Worm (Caenorhabditis elegans) whole organism, L3 larva: ENCODE data around the gene nfm-1.

Experiments used
- R02D3.7 ChIP-seq: fragments of 150-350 bp; optimal IDR thresholded peaks from 2 replicates; lab custom pipeline; 2014; ENCODE audit warnings: missing biosample characterization, missing genetic modification characterization
- ZK546.5 ChIP-seq: sonication (generic microtip); optimal IDR thresholded peaks from 2 replicates; lab custom pipeline; 2017; ENCODE audit warnings: missing biosample characterization, missing genetic modification characterization
- aly-2 ChIP-seq: fragments of 150-350 bp; optimal IDR thresholded peaks from 2 replicates; lab custom pipeline; 2014; ENCODE audit warnings: missing biosample characterization, missing genetic modification characterization
- ama-1 ChIP-seq: fragments of 150-350 bp; optimal IDR thresholded peaks from 2 replicates; lab custom pipeline; 2018
- ceh-16 ChIP-seq: sonication (generic microtip); optimal IDR thresholded peaks from 2 replicates; lab custom pipeline; 2017; ENCODE audit warnings: missing biosample characterization, missing genetic modification characterization
- ceh-28 ChIP-seq: fragments of 150-350 bp; optimal IDR thresholded peaks from 2 replicates; lab custom pipeline; 2014; ENCODE audit warnings: missing biosample characterization, missing genetic modification reagents, missing genetic modification characterization
- ceh-82 ChIP-seq: fragments of 150-350 bp; optimal IDR thresholded peaks from 2 replicates; lab custom pipeline; 2014; ENCODE audit warnings: missing biosample characterization, missing genetic modification characterization
- ceh-9 ChIP-seq: sonication (generic microtip); optimal IDR thresholded peaks from 2 replicates; lab custom pipeline; 2018; ENCODE audit warnings: missing biosample characterization, missing genetic modification characterization
- daf-12 ChIP-seq: fragments of 150-350 bp; optimal IDR thresholded peaks from 2 replicates; lab custom pipeline; 2014; ENCODE audit warnings: missing biosample characterization, missing genetic modification reagents, missing genetic modification characterization
- egl-27 ChIP-seq: sonication (generic microtip); optimal IDR thresholded peaks from 4 replicates; lab custom pipeline; 2017; ENCODE audit warnings: missing biosample characterization, missing genetic modification reagents, missing genetic modification characterization
- egl-5 ChIP-seq: fragments of 150-350 bp; optimal IDR thresholded peaks from 2 replicates; lab custom pipeline; 2017; ENCODE audit warnings: missing biosample characterization, missing genetic modification reagents, missing genetic modification characterization, inconsistent platforms
- elt-1 ChIP-seq: fragments of 150-350 bp; optimal IDR thresholded peaks from 2 replicates; lab custom pipeline; 2014; ENCODE audit warnings: missing biosample characterization, missing genetic modification characterization
- elt-2 ChIP-seq: sonication (generic microtip); optimal IDR thresholded peaks from 2 replicates; lab custom pipeline; 2016; ENCODE audit warnings: missing genetic modification reagents, mild to moderate bottlenecking, missing genetic modification characterization, missing compliant biosample characterization
- elt-3 ChIP-seq, 3 experiments: fragments of 150-350 bp in 1 of 3; sonication (generic microtip) in 2 of 3; optimal IDR thresholded peaks; 2 replicates in 2 of 3; 4 replicates in 1 of 3; lab custom pipeline; 2014 to 2017; ENCODE audit warnings: missing biosample characterization in 3 of 3, missing genetic modification characterization in 3 of 3
- eor-1 ChIP-seq, 2 experiments: fragments of 150-350 bp; optimal IDR thresholded peaks; 2 replicates each; lab custom pipeline; 2014 to 2018; ENCODE audit warnings: missing biosample characterization in 2 of 2, missing genetic modification characterization in 2 of 2
- fkh-10 ChIP-seq: sonication (generic microtip); optimal IDR thresholded peaks from 2 replicates; lab custom pipeline; 2017; ENCODE audit warnings: missing biosample characterization, missing genetic modification reagents, missing genetic modification characterization
- fkh-2 ChIP-seq: fragments of 150-350 bp; optimal IDR thresholded peaks from 2 replicates; lab custom pipeline; 2014; ENCODE audit warnings: missing biosample characterization, missing genetic modification reagents, missing genetic modification characterization
- fos-1 ChIP-seq: fragments of 150-350 bp; optimal IDR thresholded peaks from 2 replicates; lab custom pipeline; 2014; ENCODE audit warnings: missing biosample characterization, missing genetic modification characterization
- hmg-11 ChIP-seq: sonication (generic microtip); optimal IDR thresholded peaks from 2 replicates; lab custom pipeline; 2016; ENCODE audit warnings: missing genetic modification characterization, missing compliant biosample characterization
- jun-1 ChIP-seq: fragments of 150-350 bp; optimal IDR thresholded peaks from 2 replicates; lab custom pipeline; 2014; ENCODE audit warnings: missing biosample characterization, missing genetic modification reagents, missing genetic modification characterization
- lin-15B ChIP-seq: fragments of 150-350 bp; optimal IDR thresholded peaks from 2 replicates; lab custom pipeline; 2014; ENCODE audit warnings: missing biosample characterization, missing genetic modification characterization
- lin-39 ChIP-seq: fragments of 150-350 bp; optimal IDR thresholded peaks from 2 replicates; lab custom pipeline; 2018; ENCODE audit warnings: missing biosample characterization, missing genetic modification reagents, missing genetic modification characterization
- lsy-12 ChIP-seq: sonication (generic microtip); optimal IDR thresholded peaks from 2 replicates; lab custom pipeline; 2016; ENCODE audit warnings: mild to moderate bottlenecking, missing genetic modification characterization, missing compliant biosample characterization
- mdl-1 ChIP-seq: fragments of 150-350 bp; optimal IDR thresholded peaks from 2 replicates; lab custom pipeline; 2014; ENCODE audit warnings: missing biosample characterization, missing genetic modification characterization
- mml-1 ChIP-seq: fragments of 150-350 bp; sonication (generic microtip); optimal IDR thresholded peaks from 3 replicates; lab custom pipeline; 2014; ENCODE audit warnings: missing biosample characterization, missing genetic modification characterization
- nfya-1 ChIP-seq: sonication (generic microtip); optimal IDR thresholded peaks from 2 replicates; lab custom pipeline; 2017; ENCODE audit warnings: missing genetic modification characterization, mild to moderate bottlenecking, missing compliant biosample characterization, antibody characterized with exemption, moderate library complexity; ENCODE audit not compliant: insufficient read depth
- nhr-11 ChIP-seq: fragments of 150-350 bp; optimal IDR thresholded peaks from 2 replicates; lab custom pipeline; 2014; ENCODE audit warnings: missing biosample characterization, missing genetic modification characterization
- nhr-12 ChIP-seq: fragments of 150-350 bp; optimal IDR thresholded peaks from 2 replicates; lab custom pipeline; 2014; ENCODE audit warnings: missing biosample characterization, missing genetic modification characterization
- nhr-23 ChIP-seq: fragments of 150-350 bp; optimal IDR thresholded peaks from 2 replicates; lab custom pipeline; 2014; ENCODE audit warnings: missing biosample characterization, missing genetic modification reagents, missing genetic modification characterization
- nhr-237 ChIP-seq: fragments of 150-350 bp; optimal IDR thresholded peaks from 2 replicates; lab custom pipeline; 2014; ENCODE audit warnings: missing biosample characterization, missing genetic modification characterization
- nhr-25 ChIP-seq: sonication (generic microtip); optimal IDR thresholded peaks from 2 replicates; lab custom pipeline; 2017; ENCODE audit warnings: missing biosample characterization, missing genetic modification characterization
- nhr-28 ChIP-seq: fragments of 150-350 bp; optimal IDR thresholded peaks from 2 replicates; lab custom pipeline; 2014; ENCODE audit warnings: missing biosample characterization, missing genetic modification characterization
- nhr-43 ChIP-seq: sonication (generic microtip); optimal IDR thresholded peaks from 2 replicates; lab custom pipeline; 2016; ENCODE audit warnings: mild to moderate bottlenecking, missing genetic modification characterization, missing compliant biosample characterization; ENCODE audit not compliant: poor library complexity, severe bottlenecking
- nhr-67 ChIP-seq: fragments of 150-350 bp; optimal IDR thresholded peaks from 2 replicates; lab custom pipeline; 2014; ENCODE audit warnings: missing biosample characterization, missing genetic modification characterization
- nhr-76 ChIP-seq: fragments of 150-350 bp; sonication (generic microtip); optimal IDR thresholded peaks from 5 replicates; lab custom pipeline; 2014; ENCODE audit warnings: missing biosample characterization, missing genetic modification characterization
- nhr-77 ChIP-seq: fragments of 150-350 bp; optimal IDR thresholded peaks from 2 replicates; lab custom pipeline; 2014; ENCODE audit warnings: missing biosample characterization, missing genetic modification characterization
- pha-4 ChIP-seq: fragments of 150-350 bp; optimal IDR thresholded peaks from 2 replicates; lab custom pipeline; 2014; ENCODE audit warnings: missing biosample characterization, missing genetic modification reagents, missing genetic modification characterization
- pqm-1 ChIP-seq: fragments of 150-350 bp; optimal IDR thresholded peaks from 2 replicates; lab custom pipeline; 2017; ENCODE audit warnings: missing biosample characterization, missing genetic modification characterization, inconsistent platforms
- sea-2 ChIP-seq: fragments of 150-350 bp; sonication (generic microtip); optimal IDR thresholded peaks from 4 replicates; lab custom pipeline; 2014; ENCODE audit warnings: missing biosample characterization, missing genetic modification reagents, missing genetic modification characterization
- skn-1 ChIP-seq: fragments of 150-350 bp; optimal IDR thresholded peaks from 2 replicates; lab custom pipeline; 2014; ENCODE audit warnings: missing biosample characterization, missing genetic modification characterization
- snpc-4 ChIP-seq: fragments of 150-350 bp; optimal IDR thresholded peaks from 2 replicates; lab custom pipeline; 2014; ENCODE audit warnings: missing biosample characterization, missing genetic modification characterization
- tbx-2 ChIP-seq: sonication (generic microtip); optimal IDR thresholded peaks from 2 replicates; lab custom pipeline; 2016; ENCODE audit warnings: mild to moderate bottlenecking, missing genetic modification characterization, missing compliant biosample characterization
- unc-39 ChIP-seq: sonication (generic microtip); optimal IDR thresholded peaks from 4 replicates; lab custom pipeline; 2017; ENCODE audit warnings: missing biosample characterization, missing genetic modification characterization
- unc-62 ChIP-seq: fragments of 150-350 bp; sonication (generic microtip); optimal IDR thresholded peaks from 4 replicates; lab custom pipeline; 2014; ENCODE audit warnings: missing biosample characterization, missing genetic modification reagents, missing genetic modification characterization
- zag-1 ChIP-seq: fragments of 150-350 bp; optimal IDR thresholded peaks from 2 replicates; lab custom pipeline; 2014; ENCODE audit warnings: missing biosample characterization, missing genetic modification characterization
- ztf-11 ChIP-seq: fragments of 150-350 bp; optimal IDR thresholded peaks from 2 replicates; lab custom pipeline; 2014; ENCODE audit warnings: missing biosample characterization, missing genetic modification characterization
- ztf-4 ChIP-seq: fragments of 150-350 bp; optimal IDR thresholded peaks from 2 replicates; lab custom pipeline; 2014; ENCODE audit warnings: missing biosample characterization, missing genetic modification characterization

The nfm-1 gene

ce11 chrIII:6137431-6137830 is 21.8 kb upstream of the nfm-1 start:
- TF ChIP-seq ama-1 (lab: Kevin White, UChicago) (peak; percentile 10), egl-5 (peak; percentile 49), pqm-1 (tag; lab: Kevin White, UChicago) (no peak), skn-1 (tag; lab: Kevin White, UChicago) (no peak), nhr-77 (tag; lab: Kevin White, UChicago) (no peak), unc-62 (peak; percentile 26), unc-39 (tag; lab: Kevin White, UChicago) (no peak), tbx-2 (tag; lab: Kevin White, UChicago) (peak; percentile 50), nhr-25 (tag; lab: Kevin White, UChicago) (no peak), fkh-2 (tag; lab: Kevin White, UChicago) (no peak), ceh-82 (peak; percentile 58), daf-12 (tag; lab: Kevin White, UChicago) (no peak), ZK546.5 (no peak), R02D3.7 (tag; lab: Kevin White, UChicago) (peak; percentile 28), nhr-76 (tag; lab: Kevin White, UChicago) (no peak), nhr-43 (no peak), aly-2 (no peak), hmg-11 (tag; lab: Kevin White, UChicago) (peak; percentile 47), sea-2 (no peak), egl-27 (tag; lab: Kevin White, UChicago) (no peak), elt-2 (tag; lab: Kevin White, UChicago) (no peak), jun-1 (tag; lab: Kevin White, UChicago) (no peak), snpc-4 (tag; lab: Kevin White, UChicago) (peak; percentile 12), nhr-11 (no peak), eor-1 (tag; optimal IDR thresholded peaks at IDR 0.05; lab: Kevin White, UChicago) (no peak), ceh-28 (tag; lab: Kevin White, UChicago) (peak; percentile 14), mml-1 (tag; lab: Kevin White, UChicago) (no peak), zag-1 (no peak), lsy-12 (tag; lab: Kevin White, UChicago) (peak; percentile 23), nfya-1 (peak; percentile 89), ceh-16 (no peak), fos-1 (tag; lab: Kevin White, UChicago) (no peak), nhr-67 (no peak), ztf-4 (tag; lab: Kevin White, UChicago) (no peak), lin-15B (tag; lab: Kevin White, UChicago) (peak; percentile 36), fkh-10 (peak; percentile 92), nhr-23 (tag; lab: Kevin White, UChicago) (no peak), pha-4 (tag; lab: Kevin White, UChicago) (no peak), nhr-28 (tag; lab: Kevin White, UChicago) (no peak), elt-1 (tag; lab: Kevin White, UChicago) (no peak), nhr-237 (no peak), ceh-9 (no peak), mdl-1 (tag; lab: Kevin White, UChicago) (peak; percentile 47), lin-39 (tag; lab: Kevin White, UChicago) (peak; percentile 93), elt-3 (tag; optimal IDR thresholded peaks at IDR 0.05; lab: Kevin White, UChicago) (no peak), ztf-11 (no peak), nhr-12 (tag; lab: Kevin White, UChicago) (no peak)

- TF ChIP-seq ztf-4 (tag; lab: Kevin White, UChicago) (no peak), nfya-1 (peak; percentile 26), jun-1 (tag; lab: Kevin White, UChicago) (no peak), unc-62 (no peak), ceh-28 (tag; lab: Kevin White, UChicago) (no peak), daf-12 (tag; lab: Kevin White, UChicago) (no peak), lin-39 (tag; lab: Kevin White, UChicago) (peak; percentile 48), aly-2 (no peak), nhr-11 (no peak), egl-5 (peak; percentile 36), tbx-2 (tag; lab: Kevin White, UChicago) (no peak), nhr-23 (tag; lab: Kevin White, UChicago) (no peak), lsy-12 (tag; lab: Kevin White, UChicago) (no peak), fkh-10 (no peak), pha-4 (tag; lab: Kevin White, UChicago) (no peak), mdl-1 (tag; lab: Kevin White, UChicago) (peak; percentile 29), ama-1 (lab: Kevin White, UChicago) (no peak), nhr-28 (tag; lab: Kevin White, UChicago) (no peak), ceh-82 (no peak), nhr-76 (tag; lab: Kevin White, UChicago) (no peak), ZK546.5 (no peak), nhr-237 (no peak), mml-1 (tag; lab: Kevin White, UChicago) (no peak)
These were observed 20.8 kb upstream of the nfm-1 start for ce11 chrIII:6138457-6138856.
